Worm (Caenorhabditis elegans) whole organism, L1 larva: ENCODE results near the gene F13E6.1.
A peak's percentile ranks its signal among the peaks of the same experiment; 100 is the strongest.

Source experiments
- C04F5.9 ChIP-seq: sonication (generic microtip); optimal IDR thresholded peaks from 2 replicates; lab custom pipeline; 2016; ENCODE audit warnings: missing genetic modification characterization, missing compliant biosample characterization
- F16B12.6 ChIP-seq: fragments of 150-350 bp; optimal IDR thresholded peaks from 2 replicates; lab custom pipeline; 2014; ENCODE audit warnings: missing biosample characterization, missing genetic modification characterization
- aha-1 ChIP-seq: fragments of 150-350 bp; optimal IDR thresholded peaks from 2 replicates; lab custom pipeline; 2014; ENCODE audit warnings: missing biosample characterization, missing genetic modification characterization
- ama-1 ChIP-seq: fragments of 150-350 bp; optimal IDR thresholded peaks from 2 replicates; lab custom pipeline; 2014
- blmp-1 ChIP-seq: fragments of 150-350 bp; optimal IDR thresholded peaks from 2 replicates; lab custom pipeline; 2014; ENCODE audit warnings: missing biosample characterization, missing genetic modification characterization
- ceh-82 ChIP-seq, 3 experiments: fragments of 150-350 bp in 1 of 3; sonication (generic microtip) in 2 of 3; optimal IDR thresholded peaks; 2 replicates each; lab custom pipeline; 2014 to 2017; ENCODE audit warnings: missing biosample characterization in 3 of 3, missing genetic modification characterization in 3 of 3
- ceh-90 ChIP-seq: sonication (generic microtip); optimal IDR thresholded peaks from 2 replicates; lab custom pipeline; 2016; ENCODE audit warnings: missing genetic modification characterization, missing compliant biosample characterization
- dpl-1 ChIP-seq, 3 experiments: fragments of 150-350 bp in 2 of 3; sonication (generic microtip) in 1 of 3; optimal IDR thresholded peaks; 2 replicates each; lab custom pipeline; 2014 to 2017; ENCODE audit warnings: missing biosample characterization in 3 of 3, missing genetic modification characterization in 3 of 3, missing genetic modification reagents in 3 of 3
- efl-3 ChIP-seq: fragments of 200-800 bp; sonication (Bioruptor generic); optimal IDR thresholded peaks from 2 replicates; lab custom pipeline; 2018; ENCODE audit warnings: mild to moderate bottlenecking, missing genetic modification characterization, missing compliant biosample characterization
- egl-27 ChIP-seq, 2 experiments: fragments of 150-350 bp in 1 of 2; sonication (generic microtip); optimal IDR thresholded peaks; 3 replicates each; lab custom pipeline; 2017 to 2018; ENCODE audit warnings: missing biosample characterization in 2 of 2, missing genetic modification characterization in 2 of 2, missing genetic modification reagents in 2 of 2
- elt-2 ChIP-seq: sonication (generic microtip); optimal IDR thresholded peaks from 2 replicates; lab custom pipeline; 2016; ENCODE audit warnings: missing genetic modification characterization, mild to moderate bottlenecking, inconsistent platforms, missing compliant biosample characterization, missing genetic modification reagents
- grh-1 ChIP-seq: fragments of 200-800 bp; sonication (Bioruptor generic); IDR thresholded peaks from 2 replicates; pipeline ENCODE4 v1.3.6; 2022; ENCODE audit warnings: missing genetic modification reagents, missing genetic modification characterization, missing compliant biosample characterization
- hlh-17 ChIP-seq: fragments of 200-800 bp; sonication (Bioruptor generic); optimal IDR thresholded peaks from 2 replicates; lab custom pipeline; 2018; ENCODE audit warnings: missing genetic modification characterization, mild to moderate bottlenecking, missing compliant biosample characterization, moderate library complexity, borderline replicate concordance
- hlh-4 ChIP-seq: sonication (generic microtip); optimal IDR thresholded peaks from 2 replicates; lab custom pipeline; 2016; ENCODE audit warnings: mild to moderate bottlenecking, missing genetic modification characterization, missing compliant biosample characterization
- hpl-2 ChIP-seq: fragments of 150-350 bp; optimal IDR thresholded peaks from 2 replicates; lab custom pipeline; 2014; ENCODE audit warnings: missing biosample characterization, missing genetic modification reagents, missing genetic modification characterization
- irx-1 ChIP-seq: sonication (generic microtip); optimal IDR thresholded peaks from 2 replicates; lab custom pipeline; 2016; ENCODE audit warnings: missing genetic modification characterization, missing compliant biosample characterization
- isw-1 ChIP-seq: fragments of 200-800 bp; sonication (Bioruptor generic); IDR thresholded peaks from 2 replicates; pipeline ENCODE4 v1.3.6; 2022; ENCODE audit warnings: missing genetic modification characterization, missing compliant biosample characterization
- jun-1 ChIP-seq: fragments of 150-350 bp; optimal IDR thresholded peaks from 2 replicates; lab custom pipeline; 2014; ENCODE audit warnings: missing biosample characterization, missing genetic modification reagents, missing genetic modification characterization
- lin-15B ChIP-seq: fragments of 150-350 bp; sonication (generic microtip); optimal IDR thresholded peaks from 3 replicates; lab custom pipeline; 2014; ENCODE audit warnings: missing biosample characterization, missing genetic modification characterization
- lin-35 ChIP-seq, 2 experiments: fragments of 150-350 bp; optimal IDR thresholded peaks; 2 replicates each; lab custom pipeline; 2014; ENCODE audit warnings: missing biosample characterization in 2 of 2, missing genetic modification characterization in 2 of 2, missing genetic modification reagents in 2 of 2
- lin-39 ChIP-seq: fragments of 150-350 bp; optimal IDR thresholded peaks from 2 replicates; lab custom pipeline; 2014; ENCODE audit warnings: missing biosample characterization, missing genetic modification reagents, missing genetic modification characterization
- lsy-2 ChIP-seq, 2 experiments: fragments of 150-350 bp; optimal IDR thresholded peaks; 2 replicates each; lab custom pipeline; 2014; ENCODE audit warnings: missing biosample characterization in 2 of 2, missing genetic modification characterization in 2 of 2
- mab-9 ChIP-seq: fragments of 200-800 bp; sonication (Bioruptor generic); IDR thresholded peaks from 2 replicates; pipeline ENCODE4 v1.3.6; 2022; ENCODE audit warnings: missing genetic modification reagents, missing genetic modification characterization, missing compliant biosample characterization
- mef-2 ChIP-seq: fragments of 150-350 bp; optimal IDR thresholded peaks from 2 replicates; lab custom pipeline; 2014; ENCODE audit warnings: missing biosample characterization, missing genetic modification characterization
- nhr-20 ChIP-seq: sonication (generic microtip); optimal IDR thresholded peaks from 2 replicates; lab custom pipeline; 2016; ENCODE audit warnings: mild to moderate bottlenecking, missing genetic modification characterization, missing compliant biosample characterization
- nhr-28 ChIP-seq: fragments of 150-350 bp; optimal IDR thresholded peaks from 2 replicates; lab custom pipeline; 2014; ENCODE audit warnings: missing biosample characterization, missing genetic modification characterization
- nhr-47 ChIP-seq: sonication (generic microtip); optimal IDR thresholded peaks from 2 replicates; lab custom pipeline; 2016; ENCODE audit warnings: mild to moderate bottlenecking, missing genetic modification characterization, moderate library complexity, missing compliant biosample characterization
- nhr-76 ChIP-seq: sonication (generic microtip); optimal IDR thresholded peaks from 2 replicates; lab custom pipeline; 2017; ENCODE audit warnings: missing biosample characterization, missing genetic modification characterization
- nhr-77 ChIP-seq: fragments of 150-350 bp; optimal IDR thresholded peaks from 2 replicates; lab custom pipeline; 2014; ENCODE audit warnings: missing biosample characterization, missing genetic modification characterization
- nhr-85 ChIP-seq: sonication (generic microtip); peaks from one replicate; lab custom pipeline; 2016; ENCODE audit warnings: missing genetic modification characterization, inconsistent platforms, missing compliant biosample characterization
- nhr-90 ChIP-seq: sonication (generic microtip); optimal IDR thresholded peaks from 2 replicates; lab custom pipeline; 2016; ENCODE audit warnings: mild to moderate bottlenecking, missing genetic modification characterization, missing compliant biosample characterization; ENCODE audit not compliant: poor library complexity
- pax-3 ChIP-seq: fragments of 200-800 bp; sonication (Bioruptor generic); optimal IDR thresholded peaks from 2 replicates; lab custom pipeline; 2018; ENCODE audit warnings: mild to moderate bottlenecking, missing genetic modification characterization, moderate library complexity, missing compliant biosample characterization
- pqm-1 ChIP-seq: sonication (generic microtip); optimal IDR thresholded peaks from 3 replicates; lab custom pipeline; 2017; ENCODE audit warnings: missing biosample characterization, missing genetic modification characterization
- rnt-1 ChIP-seq: sonication (generic microtip); optimal IDR thresholded peaks from 2 replicates; lab custom pipeline; 2016; ENCODE audit warnings: mild to moderate bottlenecking, missing genetic modification characterization, moderate library complexity, missing compliant biosample characterization
- skn-1 ChIP-seq: fragments of 150-350 bp; optimal IDR thresholded peaks from 2 replicates; lab custom pipeline; 2014; ENCODE audit warnings: missing biosample characterization, missing genetic modification characterization
- snpc-4 ChIP-seq: fragments of 150-350 bp; optimal IDR thresholded peaks from 2 replicates; lab custom pipeline; 2014; ENCODE audit warnings: missing biosample characterization, missing genetic modification characterization
- snu-23 ChIP-seq: sonication (generic microtip); optimal IDR thresholded peaks from 2 replicates; lab custom pipeline; 2016; ENCODE audit warnings: missing genetic modification characterization, missing compliant biosample characterization
- sox-4 ChIP-seq: sonication (generic microtip); optimal IDR thresholded peaks from 2 replicates; lab custom pipeline; 2016; ENCODE audit warnings: missing genetic modification characterization, missing compliant biosample characterization
- swsn-7 ChIP-seq: sonication (generic microtip); optimal IDR thresholded peaks from 2 replicates; lab custom pipeline; 2016; ENCODE audit warnings: missing genetic modification characterization, missing compliant biosample characterization
- tlp-1 ChIP-seq: fragments of 150-350 bp; optimal IDR thresholded peaks from 2 replicates; lab custom pipeline; 2014; ENCODE audit warnings: missing biosample characterization, missing genetic modification characterization
- unc-130 ChIP-seq: fragments of 150-350 bp; optimal IDR thresholded peaks from 2 replicates; lab custom pipeline; 2017; ENCODE audit warnings: missing biosample characterization, missing genetic modification characterization, inconsistent platforms
- unc-30 ChIP-seq: sonication (generic microtip); optimal IDR thresholded peaks from 2 replicates; lab custom pipeline; 2017; ENCODE audit warnings: missing biosample characterization, missing genetic modification characterization
- unc-62 ChIP-seq: fragments of 150-350 bp; optimal IDR thresholded peaks from 2 replicates; lab custom pipeline; 2014; ENCODE audit warnings: missing biosample characterization, missing genetic modification reagents, missing genetic modification characterization
- unc-98 ChIP-seq: fragments of 200-800 bp; sonication (Bioruptor generic); IDR thresholded peaks from 2 replicates; pipeline ENCODE4 v1.3.6; 2022; ENCODE audit warnings: missing genetic modification characterization, missing compliant biosample characterization
- xbp-1 ChIP-seq: sonication (generic microtip); optimal IDR thresholded peaks from 2 replicates; lab custom pipeline; 2016; ENCODE audit warnings: missing genetic modification characterization, missing compliant biosample characterization
- zip-4 ChIP-seq: fragments of 200-800 bp; sonication (Bioruptor generic); optimal IDR thresholded peaks from 2 replicates; lab custom pipeline; 2018; ENCODE audit warnings: mild to moderate bottlenecking, missing genetic modification characterization, moderate library complexity, missing compliant biosample characterization
- ztf-4 ChIP-seq: fragments of 150-350 bp; optimal IDR thresholded peaks from 2 replicates; lab custom pipeline; 2014; ENCODE audit warnings: missing biosample characterization, missing genetic modification characterization

F13E6.1 gene

ce11 chrX:10666871-10667270, 10.0 kb downstream of the F13E6.1 start:
- no peak for TF ChIP-seq rnt-1 (tag; lab: Kevin White, UChicago)
- peak in 1 of 2 experiments; percentile 30 for TF ChIP-seq lin-35 (GFP tag; optimal IDR thresholded peaks at IDR 0.05; lab: Kevin White, UChicago)
- TF ChIP-seq unc-30 (tag; lab: Kevin White, UChicago), result no peak
- peak; percentile 12 for TF ChIP-seq snu-23 (GFP tag; lab: Kevin White, UChicago)

DNA sequence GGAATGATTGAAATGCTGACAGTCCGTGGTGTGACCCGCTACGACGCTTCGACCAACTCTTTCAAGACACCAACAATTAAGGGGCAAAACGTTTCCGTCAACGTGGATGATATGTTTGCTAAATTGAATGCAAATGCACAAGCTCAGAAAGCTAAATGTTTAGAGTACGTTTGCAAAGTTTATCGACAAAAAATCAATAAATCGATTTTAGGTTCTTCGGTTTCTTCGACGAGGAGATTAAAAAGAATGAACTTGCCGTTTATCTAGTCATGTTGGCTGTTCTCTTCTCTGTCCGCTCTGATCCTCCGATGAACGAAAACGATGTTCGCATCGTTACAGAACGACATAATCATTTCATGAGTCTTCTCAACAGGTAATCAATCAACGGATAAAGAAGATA, 12.2 kb downstream of the F13E6.1 start:
- TF ChIP-seq snpc-4 (tag; lab: Kevin White, UChicago) (no peak), pqm-1 (tag; lab: Kevin White, UChicago) (no peak), dpl-1 (GFP tag; optimal IDR thresholded peaks at IDR 0.05; lab: Kevin White, UChicago) (no peak), unc-62 (no peak), aha-1 (tag; lab: Kevin White, UChicago) (no peak), ceh-82 (tag; optimal IDR thresholded peaks at IDR 0.05; lab: Kevin White, UChicago) (no peak), nhr-77 (tag; lab: Kevin White, UChicago) (no peak), lin-39 (tag; lab: Kevin White, UChicago) (no peak), lin-15B (tag; lab: Kevin White, UChicago) (no peak), unc-30 (tag; lab: Kevin White, UChicago) (no peak), ama-1 (lab: Kevin White, UChicago) (no peak), ztf-4 (tag; lab: Kevin White, UChicago) (no peak), hlh-17 (GFP tag; lab: Kevin White, UChicago) (no peak), hlh-4 (tag; lab: Kevin White, UChicago) (no peak), nhr-90 (no peak), unc-130 (no peak), mef-2 (tag; lab: Kevin White, UChicago) (no peak), jun-1 (no peak), zip-4 (GFP tag; lab: Kevin White, UChicago) (no peak)
- TF ChIP-seq, all 84 proteins: peak for 0

DNA sequence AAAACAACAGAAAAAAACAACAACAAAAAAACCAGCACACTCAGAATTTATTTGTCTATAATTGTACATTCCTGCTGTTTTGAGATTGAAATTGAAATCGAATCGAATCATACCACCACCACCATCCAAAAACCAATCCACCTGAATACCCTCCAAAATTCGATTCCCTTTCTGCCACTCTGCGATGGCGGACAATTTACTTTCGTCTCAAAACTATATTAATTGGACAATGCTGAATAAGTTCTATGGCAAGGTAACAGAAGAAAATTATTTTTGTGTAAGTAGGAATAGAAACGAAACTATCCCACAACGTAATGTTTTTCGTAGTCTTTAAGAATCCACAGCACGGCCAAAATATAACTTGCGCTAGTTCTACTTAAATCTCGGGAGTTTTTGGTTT, 17.4 kb downstream of the F13E6.1 start:
- TF ChIP-seq ztf-4 (tag; lab: Kevin White, UChicago) (no peak), blmp-1 (tag; lab: Kevin White, UChicago) (no peak), grh-1 (no peak), pax-3 (tag; lab: Kevin White, UChicago) (no peak), unc-98 (GFP tag; lab: Robert Waterston, UW) (no peak), efl-3 (GFP tag; lab: Kevin White, UChicago) (no peak), snpc-4 (tag; lab: Kevin White, UChicago) (no peak), irx-1 (tag; lab: Kevin White, UChicago) (no peak), nhr-28 (tag; lab: Kevin White, UChicago) (no peak), nhr-76 (tag; lab: Kevin White, UChicago) (no peak), C04F5.9 (no peak), elt-2 (tag; lab: Kevin White, UChicago) (no peak), F16B12.6 (tag; lab: Kevin White, UChicago) (no peak), unc-130 (no peak), hlh-17 (GFP tag; lab: Kevin White, UChicago) (no peak)

ce11 chrX:10656604-10657003, 20.3 kb downstream of the F13E6.1 start:
- TF ChIP-seq swsn-7 (tag; lab: Kevin White, UChicago) (no peak), nhr-85 (peak; percentile 12), tlp-1 (tag; lab: Kevin White, UChicago) (no peak), aha-1 (tag; lab: Kevin White, UChicago) (no peak), egl-27 (tag; optimal IDR thresholded peaks at IDR 0.05; lab: Kevin White, UChicago) (no peak), sox-4 (no peak), mab-9 (no peak), rnt-1 (tag; lab: Kevin White, UChicago) (no peak), hpl-2 (no peak), lsy-2 (tag; optimal IDR thresholded peaks at IDR 0.05; lab: Kevin White, UChicago) (peak in 1 of 2 experiments; percentile 63), xbp-1 (tag; lab: Kevin White, UChicago) (peak; percentile 86), blmp-1 (tag; lab: Kevin White, UChicago) (peak; percentile 80), isw-1 (no peak), nhr-77 (tag; lab: Kevin White, UChicago) (no peak), lin-35 (GFP tag; optimal IDR thresholded peaks at IDR 0.05; lab: Kevin White, UChicago) (no peak), unc-130 (no peak), nhr-28 (tag; lab: Kevin White, UChicago) (no peak), ceh-90 (tag; lab: Kevin White, UChicago) (no peak), nhr-20 (no peak), pqm-1 (tag; lab: Kevin White, UChicago) (no peak), skn-1 (no peak), snu-23 (GFP tag; lab: Kevin White, UChicago) (no peak), nhr-47 (tag; lab: Kevin White, UChicago) (no peak), unc-98 (GFP tag; lab: Robert Waterston, UW) (no peak)
